Fruit fly (Drosophila melanogaster) S2 (cell line): Measurements from ENCODE around the gene CG42781.

Experiments
- CG8478 ChIP-seq: fragments of >200 bp; optimal IDR thresholded peaks from 2 replicates; lab custom pipeline; 2018
- CTCF ChIP-seq, 2 experiments: fragments of >200 bp; optimal IDR thresholded peaks; 2 replicates each; lab custom pipeline; 2018

- TF ChIP-seq CG8478 (no peak), CTCF (optimal IDR thresholded peaks at IDR 0.05; lab: Kevin White, UChicago) (no peak)
Observed at dm6 chrX:7339610-7340326, 43.0 kb downstream of the CG42781 start.
